Fruit fly (Drosophila melanogaster) whole organism, prepupa: ENCODE data around the gene CG17751.

Experiments used
- CG10631 ChIP-seq: fragments of 200-800 bp; sonication (Bioruptor generic); optimal IDR thresholded peaks from 2 replicates; lab custom pipeline; 2016; ENCODE audit warnings: missing biosample characterization, missing genetic modification characterization
- CG10669 ChIP-seq: fragments of 200-800 bp; sonication (Bioruptor generic); optimal IDR thresholded peaks from 3 replicates; lab custom pipeline; 2018; ENCODE audit warnings: missing biosample characterization, mild to moderate bottlenecking, missing genetic modification characterization, moderate library complexity
- CG11294 ChIP-seq: fragments of 200-800 bp; sonication (Bioruptor generic); IDR thresholded peaks from 2 replicates; pipeline ENCODE4 v1.3.6; 2022; ENCODE audit warnings: missing biosample characterization, missing genetic modification characterization
- CG11902 ChIP-seq: fragments of 200-800 bp; sonication (Bioruptor generic); optimal IDR thresholded peaks from 3 replicates; lab custom pipeline; 2016; ENCODE audit warnings: missing biosample characterization, missing genetic modification characterization
- CG1621 ChIP-seq: fragments of 200-800 bp; sonication (Bioruptor generic); optimal IDR thresholded peaks from 3 replicates; lab custom pipeline; 2018; ENCODE audit warnings: missing biosample characterization, mild to moderate bottlenecking, missing genetic modification characterization
- CG16779 ChIP-seq: fragments of 200-800 bp; sonication (Bioruptor generic); optimal IDR thresholded peaks from 3 replicates; lab custom pipeline; 2017; ENCODE audit warnings: missing biosample characterization, mild to moderate bottlenecking, missing genetic modification characterization
- CG31627 ChIP-seq: fragments of 200-800 bp; sonication (Bioruptor generic); optimal IDR thresholded peaks from 3 replicates; lab custom pipeline; 2016; ENCODE audit warnings: missing biosample characterization, missing genetic modification characterization
- CG34406 ChIP-seq: fragments of 200-800 bp; sonication (Bioruptor generic); optimal IDR thresholded peaks from 3 replicates; lab custom pipeline; 2016; ENCODE audit warnings: missing biosample characterization, missing genetic modification characterization
- CG3919 ChIP-seq: fragments of 200-800 bp; sonication (Bioruptor generic); optimal IDR thresholded peaks from 3 replicates; lab custom pipeline; 2016; ENCODE audit warnings: missing biosample characterization, missing genetic modification characterization
- CG4318 ChIP-seq: fragments of 200-800 bp; sonication (Bioruptor generic); optimal IDR thresholded peaks from 3 replicates; lab custom pipeline; 2017; ENCODE audit warnings: missing biosample characterization, mild to moderate bottlenecking, missing genetic modification characterization
- CG6163 ChIP-seq: fragments of 200-800 bp; sonication (Bioruptor generic); IDR thresholded peaks from 3 replicates; pipeline ENCODE4 v1.3.6; 2022; ENCODE audit warnings: missing biosample characterization, missing genetic modification characterization
- CG6276 ChIP-seq: fragments of 200-800 bp; sonication (Bioruptor generic); optimal IDR thresholded peaks from 2 replicates; lab custom pipeline; 2017; ENCODE audit warnings: missing biosample characterization, mild to moderate bottlenecking, missing genetic modification characterization
- CG6792 ChIP-seq: fragments of 200-800 bp; sonication (Bioruptor generic); optimal IDR thresholded peaks from 3 replicates; lab custom pipeline; 2016; ENCODE audit warnings: missing biosample characterization, missing genetic modification characterization
- CG6854 ChIP-seq: fragments of 200-800 bp; sonication (Bioruptor generic); optimal IDR thresholded peaks from 2 replicates; lab custom pipeline; 2017; ENCODE audit warnings: missing biosample characterization, mild to moderate bottlenecking, missing genetic modification characterization
- CG7368 ChIP-seq: fragments of 200-800 bp; sonication (Bioruptor generic); optimal IDR thresholded peaks from 3 replicates; lab custom pipeline; 2016; ENCODE audit warnings: missing biosample characterization, missing genetic modification characterization
- CG8119 ChIP-seq: fragments of 200-800 bp; sonication (Bioruptor generic); IDR thresholded peaks from 3 replicates; pipeline ENCODE4 v1.3.6; 2022; ENCODE audit warnings: missing biosample characterization, missing genetic modification characterization
- CG8632 ChIP-seq: fragments of 200-800 bp; sonication (Bioruptor generic); optimal IDR thresholded peaks from 3 replicates; lab custom pipeline; 2016; ENCODE audit warnings: missing biosample characterization, missing genetic modification characterization
- CG9139 ChIP-seq: fragments of 200-800 bp; sonication (Bioruptor generic); optimal IDR thresholded peaks from 3 replicates; lab custom pipeline; 2017; ENCODE audit warnings: missing biosample characterization, mild to moderate bottlenecking, missing genetic modification characterization
- Eip75B ChIP-seq: fragments of 200-800 bp; sonication (Bioruptor generic); optimal IDR thresholded peaks from 3 replicates; lab custom pipeline; 2016; ENCODE audit warnings: missing biosample characterization, missing genetic modification characterization
- Eip78C ChIP-seq: fragments of 200-800 bp; sonication (Bioruptor generic); peaks from one replicate; lab custom pipeline; 2016; ENCODE audit warnings: missing biosample characterization, missing genetic modification characterization
- Eip93F ChIP-seq: fragments of 200-800 bp; sonication (Bioruptor generic); optimal IDR thresholded peaks from 2 replicates; lab custom pipeline; 2016; ENCODE audit warnings: missing biosample characterization, mild to moderate bottlenecking, missing genetic modification characterization
- Ets21C ChIP-seq: fragments of 200-800 bp; sonication (Bioruptor generic); optimal IDR thresholded peaks from 3 replicates; lab custom pipeline; 2016; ENCODE audit warnings: missing biosample characterization, missing genetic modification characterization
- Ets96B ChIP-seq: fragments of 200-800 bp; optimal IDR thresholded peaks from 2 replicates; lab custom pipeline; 2019; ENCODE audit warnings: missing biosample characterization, mild to moderate bottlenecking, missing genetic modification characterization, moderate library complexity
- Gug ChIP-seq: fragments of 200-800 bp; sonication (Bioruptor generic); IDR thresholded peaks from 2 replicates; pipeline ENCODE4 v1.3.6; 2022; ENCODE audit warnings: missing biosample characterization, missing genetic modification characterization
- Hr38 ChIP-seq: sonication (Bioruptor generic); optimal IDR thresholded peaks from 2 replicates; lab custom pipeline; 2016; ENCODE audit warnings: missing biosample characterization, missing genetic modification characterization
- Hr39 ChIP-seq: fragments of 200-800 bp; sonication (Bioruptor generic); optimal IDR thresholded peaks from 2 replicates; lab custom pipeline; 2016; ENCODE audit warnings: missing biosample characterization, missing genetic modification characterization
- Hr4 ChIP-seq: fragments of 200-800 bp; sonication (Bioruptor generic); optimal IDR thresholded peaks from 3 replicates; lab custom pipeline; 2016; ENCODE audit warnings: missing biosample characterization, missing genetic modification characterization
- OdsH ChIP-seq: fragments of 200-800 bp; sonication (Bioruptor generic); optimal IDR thresholded peaks from 3 replicates; lab custom pipeline; 2016; ENCODE audit warnings: missing biosample characterization, missing genetic modification characterization
- Smox ChIP-seq: fragments of 200-800 bp; sonication (Bioruptor generic); optimal IDR thresholded peaks from 3 replicates; lab custom pipeline; 2016; ENCODE audit warnings: missing biosample characterization, missing genetic modification characterization
- Sox102F ChIP-seq: fragments of 200-800 bp; sonication (Bioruptor generic); optimal IDR thresholded peaks from 2 replicates; lab custom pipeline; 2016; ENCODE audit warnings: missing biosample characterization, mild to moderate bottlenecking, missing genetic modification characterization
- Sox14 ChIP-seq: fragments of 200-800 bp; sonication (Bioruptor generic); optimal IDR thresholded peaks from 3 replicates; lab custom pipeline; 2016; ENCODE audit warnings: missing biosample characterization, missing genetic modification characterization
- Sox15 ChIP-seq: fragments of 200-800 bp; sonication (Bioruptor generic); optimal IDR thresholded peaks from 3 replicates; lab custom pipeline; 2016; ENCODE audit warnings: missing biosample characterization, missing genetic modification characterization
- achi ChIP-seq: fragments of 200-800 bp; sonication (Bioruptor generic); optimal IDR thresholded peaks from 3 replicates; lab custom pipeline; 2016; ENCODE audit warnings: missing biosample characterization, missing genetic modification characterization
- acj6 ChIP-seq: fragments of 200-800 bp; sonication (Bioruptor generic); optimal IDR thresholded peaks from 3 replicates; lab custom pipeline; 2016; ENCODE audit warnings: missing biosample characterization, missing genetic modification characterization
- dac ChIP-seq: fragments of 200-800 bp; sonication (Bioruptor generic); optimal IDR thresholded peaks from 2 replicates; lab custom pipeline; 2017; ENCODE audit warnings: missing biosample characterization, mild to moderate bottlenecking, missing genetic modification characterization
- dsx ChIP-seq: fragments of 200-800 bp; optimal IDR thresholded peaks from 3 replicates; lab custom pipeline; 2019; ENCODE audit warnings: missing biosample characterization, mild to moderate bottlenecking, missing genetic modification characterization, moderate library complexity; ENCODE audit not compliant: poor library complexity, severe bottlenecking
- eg ChIP-seq: fragments of 200-800 bp; sonication (Bioruptor generic); IDR thresholded peaks from 3 replicates; pipeline ENCODE4 v1.3.6; 2022; ENCODE audit warnings: missing biosample characterization, missing genetic modification characterization
- esn ChIP-seq: fragments of 200-800 bp; sonication (Bioruptor generic); optimal IDR thresholded peaks from 2 replicates; lab custom pipeline; 2016; ENCODE audit warnings: missing biosample characterization, mild to moderate bottlenecking, missing genetic modification characterization, moderate library complexity
- fd59A ChIP-seq: fragments of 200-800 bp; sonication (Bioruptor generic); optimal IDR thresholded peaks from 2 replicates; lab custom pipeline; 2017; ENCODE audit warnings: missing biosample characterization, mild to moderate bottlenecking, missing genetic modification characterization, missing genetic modification reagents
- fkh ChIP-seq: fragments of 200-800 bp; sonication (Bioruptor generic); optimal IDR thresholded peaks from 3 replicates; lab custom pipeline; 2017; ENCODE audit warnings: missing biosample characterization, mild to moderate bottlenecking, missing genetic modification characterization, moderate library complexity
- lz ChIP-seq: fragments of 200-800 bp; sonication (Bioruptor generic); optimal IDR thresholded peaks from 3 replicates; lab custom pipeline; 2016; ENCODE audit warnings: missing biosample characterization, missing genetic modification characterization
- net ChIP-seq: fragments of 200-800 bp; sonication (Bioruptor generic); optimal IDR thresholded peaks from 3 replicates; lab custom pipeline; 2016; ENCODE audit warnings: missing biosample characterization, missing genetic modification characterization
- salr ChIP-seq, 2 experiments: fragments of 200-800 bp; sonication (Bioruptor generic); optimal IDR thresholded peaks; 3 replicates each; lab custom pipeline; 2016 to 2018; ENCODE audit warnings: missing biosample characterization in 2 of 2, missing genetic modification characterization in 2 of 2, mild to moderate bottlenecking in 1 of 2
- spab ChIP-seq: fragments of 200-800 bp; sonication (Bioruptor generic); optimal IDR thresholded peaks from 2 replicates; lab custom pipeline; 2017; ENCODE audit warnings: missing biosample characterization, mild to moderate bottlenecking, missing genetic modification characterization, missing genetic modification reagents
- ss ChIP-seq, 2 experiments: fragments of 200-800 bp; sonication (Bioruptor generic); optimal IDR thresholded peaks; 2 replicates in 1 of 2; 3 replicates in 1 of 2; lab custom pipeline; 2017 to 2018; ENCODE audit warnings: mild to moderate bottlenecking in 2 of 2, missing biosample characterization in 2 of 2, missing genetic modification characterization in 2 of 2, moderate library complexity in 1 of 2
- svp ChIP-seq: fragments of 200-800 bp; sonication (Bioruptor generic); peaks from one replicate; lab custom pipeline; 2016; ENCODE audit warnings: missing biosample characterization, missing genetic modification characterization
- vri ChIP-seq: fragments of 200-800 bp; sonication (Bioruptor generic); optimal IDR thresholded peaks from 3 replicates; lab custom pipeline; 2016; ENCODE audit warnings: missing biosample characterization, mild to moderate bottlenecking, missing genetic modification characterization

Gene CG17751

dm6 chr3R:19638004-19638403, 30.9 kb downstream of the CG17751 start:
- TF ChIP-seq Ets21C (no peak), CG8632 (GFP tag; lab: Kevin White, UChicago) (no peak), CG9139 (GFP tag; lab: Kevin White, UChicago) (no peak), CG1621 (tag; lab: Kevin White, UChicago) (no peak), svp (GFP tag; lab: Kevin White, UChicago) (peak; percentile 91)

DNA sequence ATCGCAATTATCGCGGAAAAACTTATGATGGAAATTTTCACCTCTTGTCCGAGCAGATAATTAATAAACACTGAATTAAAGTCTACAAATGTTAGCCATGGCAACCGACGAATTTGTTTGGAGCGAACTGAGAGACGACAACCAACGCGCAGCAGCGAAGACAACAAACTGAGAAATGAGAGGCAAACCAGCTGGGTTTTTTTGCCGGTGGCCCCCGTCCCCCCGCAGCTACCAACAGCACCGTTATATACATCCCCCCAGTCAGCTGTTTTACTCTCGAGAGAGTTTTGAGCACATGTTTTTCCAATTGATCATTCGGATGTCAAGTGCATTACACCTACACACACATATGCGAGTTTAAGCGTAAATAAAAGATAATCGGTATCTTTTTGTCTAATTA, 34.0 kb downstream of the CG17751 start:
- TF ChIP-seq Eip93F (GFP tag; lab: Kevin White, UChicago) (no peak), CG6854 (GFP tag; lab: Kevin White, UChicago) (peak; percentile 22), acj6 (GFP tag; lab: Kevin White, UChicago) (no peak), eg (GFP tag; lab: Robert Waterston, UW) (peak; percentile 32; the same call in 1 of the 3 replicates), fkh (GFP tag; lab: Kevin White, UChicago) (no peak), salr (GFP tag; optimal IDR thresholded peaks at IDR 0.05; lab: Kevin White, UChicago) (no peak), svp (GFP tag; lab: Kevin White, UChicago) (peak; percentile 83), Gug (no peak), Eip78C (GFP tag; lab: Kevin White, UChicago) (peak; percentile 72), dac (GFP tag; lab: Kevin White, UChicago) (no peak), Sox102F (GFP tag; lab: Kevin White, UChicago) (peak; percentile 16), ss (GFP tag; optimal IDR thresholded peaks at IDR 0.05; lab: Kevin White, UChicago) (no peak), CG6792 (no peak), net (no peak), CG3919 (GFP tag; lab: Kevin White, UChicago) (peak; percentile 29), CG1621 (tag; lab: Kevin White, UChicago) (no peak), CG9139 (GFP tag; lab: Kevin White, UChicago) (peak; percentile 43), achi (peak; percentile 0), CG8119 (GFP tag; lab: Robert Waterston, UW) (0 out of 3 replicates have a peak, but pooled peaks have one; percentile 12), lz (GFP tag; lab: Kevin White, UChicago) (no peak), CG6163 (peak; percentile 56; the same call in 2 of the 3 replicates), CG16779 (tag; lab: Kevin White, UChicago) (peak; percentile 23)

- TF ChIP-seq esn (GFP tag; lab: Kevin White, UChicago) (peak; percentile 85), Hr38 (GFP tag; lab: Kevin White, UChicago) (no peak), Eip75B (peak; percentile 79), salr (GFP tag; optimal IDR thresholded peaks at IDR 0.05; lab: Kevin White, UChicago) (peak in 1 of 2 experiments; percentile 80), dac (GFP tag; lab: Kevin White, UChicago) (peak; percentile 55), CG7368 (GFP tag; lab: Kevin White, UChicago) (peak; percentile 70), spab (GFP tag; lab: Kevin White, UChicago) (peak; percentile 54), OdsH (GFP tag; lab: Kevin White, UChicago) (peak; percentile 80), Sox14 (GFP tag; lab: Kevin White, UChicago) (peak; percentile 59), eg (GFP tag; lab: Robert Waterston, UW) (peak; percentile 96), vri (GFP tag; lab: Kevin White, UChicago) (peak; percentile 79), CG4318 (peak; percentile 68), Ets21C (peak; percentile 46), Hr39 (GFP tag; lab: Kevin White, UChicago) (peak; percentile 35), CG10669 (GFP tag; lab: Kevin White, UChicago) (peak; percentile 66), CG10631 (GFP tag; lab: Kevin White, UChicago) (peak; percentile 80), CG34406 (GFP tag; lab: Kevin White, UChicago) (peak; percentile 82), CG6792 (peak; percentile 73), Smox (GFP tag; lab: Kevin White, UChicago) (peak; percentile 77), CG11294 (GFP tag; lab: Robert Waterston, UW) (peak; percentile 78), Hr4 (GFP tag; lab: Kevin White, UChicago) (peak; percentile 86), Eip93F (GFP tag; lab: Kevin White, UChicago) (peak; percentile 52), Ets96B (tag; lab: Kevin White, UChicago) (peak; percentile 72), CG8119 (GFP tag; lab: Robert Waterston, UW) (peak; percentile 90), dsx (GFP tag; lab: Kevin White, UChicago) (peak; percentile 55), CG6276 (GFP tag; lab: Kevin White, UChicago) (peak; percentile 86), Sox15 (GFP tag; lab: Kevin White, UChicago) (peak; percentile 60), fd59A (GFP tag; lab: Kevin White, UChicago) (peak; percentile 46), CG1621 (tag; lab: Kevin White, UChicago) (peak; percentile 59), CG31627 (GFP tag; lab: Kevin White, UChicago) (peak; percentile 62), CG11902 (GFP tag; lab: Kevin White, UChicago) (peak; percentile 49)
Observed at dm6 chr3R:19641498-19642065, 34.5 kb downstream of the CG17751 start.
